Comparison of ENCODE assay signal across 3 worm cellular contexts in genomic region chrII:10450335-10450734, ce11.
A peak's percentile ranks its signal among the peaks of the same experiment; 100 is the strongest.
TF ChIP-seq lines count a peak whose summit lies in the region.

No protein-coding gene starts in this region.

TF ChIP-seq in whole organism, L1 larva, 84 proteins besides CTCF, POLR2A, EP300 and RAD21 (continued from another document and continues in another):
- TF ChIP-seq lin-35 (GFP tag; optimal IDR thresholded peaks at IDR 0.05; lab: Kevin White, UChicago): peak in 1 of 2 experiments; percentile 22
- TF ChIP-seq efl-3 (GFP tag; optimal IDR thresholded peaks at IDR 0.05; lab: Kevin White, UChicago): no peak
- TF ChIP-seq ceh-88 (GFP tag; IDR thresholded peaks at IDR 0.05; lab: Robert Waterston, UW): no peak
- no peak for TF ChIP-seq fos-1 (tag; optimal IDR thresholded peaks at IDR 0.05; lab: Kevin White, UChicago)
- no peak for TF ChIP-seq hlh-17 (GFP tag; optimal IDR thresholded peaks at IDR 0.05; lab: Kevin White, UChicago; ENCODE audit: borderline replicate concordance)
- TF ChIP-seq xbp-1 (tag; optimal IDR thresholded peaks at IDR 0.05; lab: Kevin White, UChicago): no peak
- TF ChIP-seq hpl-2 (GFP tag; optimal IDR thresholded peaks at IDR 0.05; lab: Kevin White, UChicago): no peak
- no peak for TF ChIP-seq mep-1 (tag; optimal IDR thresholded peaks at IDR 0.05; lab: Kevin White, UChicago)
- TF ChIP-seq dpl-1 (GFP tag; optimal IDR thresholded peaks at IDR 0.05; lab: Kevin White, UChicago): no peak
- TF ChIP-seq swsn-7 (tag; optimal IDR thresholded peaks at IDR 0.05; lab: Kevin White, UChicago): no peak
- TF ChIP-seq egl-13 (tag; optimal IDR thresholded peaks at IDR 0.05; lab: Kevin White, UChicago): no peak
- TF ChIP-seq snu-23 (GFP tag; optimal IDR thresholded peaks at IDR 0.05; lab: Kevin White, UChicago): peak; percentile 30
- TF ChIP-seq hlh-4 (tag; optimal IDR thresholded peaks at IDR 0.05; lab: Kevin White, UChicago): no peak
- no peak for TF ChIP-seq lin-15B (tag; optimal IDR thresholded peaks at IDR 0.05; lab: Kevin White, UChicago)
- TF ChIP-seq efl-1 (optimal IDR thresholded peaks at IDR 0.05; lab: Kevin White, UChicago): peak in 1 of 2 experiments; percentile 12
- TF ChIP-seq efl-1 (GFP tag; optimal IDR thresholded peaks at IDR 0.05 in 1 of 2; lab: Kevin White, UChicago): peak in 1 of 2 experiments; percentile 18
- TF ChIP-seq unc-98 (GFP tag; IDR thresholded peaks at IDR 0.05; lab: Robert Waterston, UW): no peak
- no peak for TF ChIP-seq mef-2 (tag; optimal IDR thresholded peaks at IDR 0.05; lab: Kevin White, UChicago)
- TF ChIP-seq lir-3 (tag; optimal IDR thresholded peaks at IDR 0.05; lab: Kevin White, UChicago; ENCODE audit: poor library complexity): no peak
- no peak for TF ChIP-seq C34B4.2 (tag; optimal IDR thresholded peaks at IDR 0.05; lab: Kevin White, UChicago)
- peak; percentile 12 for TF ChIP-seq nhr-85 (tag; lab: Kevin White, UChicago)
- no peak for TF ChIP-seq ces-1 (GFP tag; optimal IDR thresholded peaks at IDR 0.05; lab: Kevin White, UChicago)
- no peak for TF ChIP-seq nhr-11 (tag; optimal IDR thresholded peaks at IDR 0.05; lab: Kevin White, UChicago)
- TF ChIP-seq aly-2 (tag; optimal IDR thresholded peaks at IDR 0.05; lab: Kevin White, UChicago): no peak
- no peak for TF ChIP-seq snpc-4 (tag; optimal IDR thresholded peaks at IDR 0.05; lab: Kevin White, UChicago)
- TF ChIP-seq vab-15 (tag; optimal IDR thresholded peaks at IDR 0.05; lab: Kevin White, UChicago): no peak
- TF ChIP-seq jun-1 (tag; optimal IDR thresholded peaks at IDR 0.05; lab: Kevin White, UChicago): no peak
- TF ChIP-seq lin-39 (tag; optimal IDR thresholded peaks at IDR 0.05; lab: Kevin White, UChicago): no peak
- no peak for TF ChIP-seq grh-1 (GFP tag; IDR thresholded peaks at IDR 0.05; lab: Robert Waterston, UW)
- no peak for TF ChIP-seq alr-1 (tag; optimal IDR thresholded peaks at IDR 0.05; lab: Kevin White, UChicago; ENCODE audit: borderline replicate concordance)
- TF ChIP-seq elt-3 (tag; optimal IDR thresholded peaks at IDR 0.05; lab: Kevin White, UChicago): no peak
- TF ChIP-seq nhr-237 (tag; optimal IDR thresholded peaks at IDR 0.05; lab: Kevin White, UChicago): no peak
- no peak for TF ChIP-seq ceh-90 (tag; optimal IDR thresholded peaks at IDR 0.05; lab: Kevin White, UChicago)
- no peak for TF ChIP-seq unc-62 (GFP tag; optimal IDR thresholded peaks at IDR 0.05; lab: Kevin White, UChicago)
- no peak for TF ChIP-seq nhr-84 (tag; optimal IDR thresholded peaks at IDR 0.05; lab: Kevin White, UChicago)
- TF ChIP-seq fkh-10 (GFP tag; optimal IDR thresholded peaks at IDR 0.05; lab: Kevin White, UChicago): no peak
- peak; percentile 35 for TF ChIP-seq nhr-90 (tag; optimal IDR thresholded peaks at IDR 0.05; lab: Kevin White, UChicago; ENCODE audit: poor library complexity)
- TF ChIP-seq nhr-76 (tag; optimal IDR thresholded peaks at IDR 0.05; lab: Kevin White, UChicago): no peak
- peak; percentile 27 for TF ChIP-seq nhr-71 (tag; optimal IDR thresholded peaks at IDR 0.05; lab: Kevin White, UChicago)
- TF ChIP-seq nhr-20 (tag; optimal IDR thresholded peaks at IDR 0.05; lab: Kevin White, UChicago): no peak
- no peak for TF ChIP-seq nhr-12 (tag; optimal IDR thresholded peaks at IDR 0.05; lab: Kevin White, UChicago)
- TF ChIP-seq egl-27 (tag; optimal IDR thresholded peaks at IDR 0.05; lab: Kevin White, UChicago): no peak
- no peak for TF ChIP-seq ceh-63 (GFP tag; optimal IDR thresholded peaks at IDR 0.05; lab: Kevin White, UChicago)
- TF ChIP-seq nhr-47 (tag; optimal IDR thresholded peaks at IDR 0.05; lab: Kevin White, UChicago): peak; percentile 10
- peak; percentile 37 for TF ChIP-seq elt-2 (tag; optimal IDR thresholded peaks at IDR 0.05; lab: Kevin White, UChicago)
- TF ChIP-seq skn-1 (tag; optimal IDR thresholded peaks at IDR 0.05; lab: Kevin White, UChicago): no peak

TF ChIP-seq in whole organism, L2 larva, 48 proteins besides CTCF, POLR2A, EP300 and RAD21 (continued from another document):
- TF ChIP-seq mdl-1 (tag; optimal IDR thresholded peaks at IDR 0.05; lab: Kevin White, UChicago): no peak
TF ChIP-seq in whole organism, L2 larva: peak in this region for 10.

TF ChIP-seq in whole organism, L4 larva, 104 proteins besides CTCF, POLR2A, EP300 and RAD21 (continued from another document):
- TF ChIP-seq dmd-8 (GFP tag; IDR thresholded peaks at IDR 0.05; lab: Robert Waterston, UW) (no peak), nhr-42 (GFP tag; IDR thresholded peaks at IDR 0.05; lab: Robert Waterston, UW) (no peak), arid-1 (GFP tag; conservative IDR thresholded peaks at IDR 0.05; lab: Robert Waterston, UW) (no peak), ZK546.5 (tag; optimal IDR thresholded peaks at IDR 0.05; lab: Kevin White, UChicago) (no peak), dmd-6 (GFP tag; IDR thresholded peaks at IDR 0.05; lab: Robert Waterston, UW) (no peak), zip-2 (tag; optimal IDR thresholded peaks at IDR 0.05; lab: Kevin White, UChicago) (no peak), ceh-62 (tag; optimal IDR thresholded peaks at IDR 0.05; lab: Kevin White, UChicago) (no peak), hmg-1.1 (GFP tag; IDR thresholded peaks at IDR 0.05; lab: Robert Waterston, UW) (no peak), Y5F2A.4 (GFP tag; optimal IDR thresholded peaks at IDR 0.05; lab: Kevin White, UChicago) (no peak), egl-27 (tag; optimal IDR thresholded peaks at IDR 0.05; lab: Kevin White, UChicago) (no peak), mes-2 (tag; optimal IDR thresholded peaks at IDR 0.05; lab: Kevin White, UChicago; ENCODE audit: poor library complexity, severe bottlenecking) (peak; percentile 14), hlh-30 (tag; optimal IDR thresholded peaks at IDR 0.05; lab: Kevin White, UChicago; ENCODE audit: insufficient read depth) (peak; percentile 31), php-3 (GFP tag; IDR thresholded peaks at IDR 0.05; lab: Robert Waterston, UW) (no peak), ZK337.2 (GFP tag; IDR thresholded peaks at IDR 0.05; lab: Robert Waterston, UW) (no peak), lin-1 (GFP tag; IDR thresholded peaks at IDR 0.05; lab: Robert Waterston, UW) (no peak), zag-1 (tag; optimal IDR thresholded peaks at IDR 0.05; lab: Kevin White, UChicago) (no peak), ceh-28 (tag; optimal IDR thresholded peaks at IDR 0.05; lab: Kevin White, UChicago) (no peak), nhr-41 (GFP tag; IDR thresholded peaks at IDR 0.05; lab: Robert Waterston, UW) (no peak; the same call in 1 of the 2 replicates), F49E8.2 (tag; optimal IDR thresholded peaks at IDR 0.05; lab: Kevin White, UChicago; ENCODE audit: borderline replicate concordance) (no peak), ctbp-1 (GFP tag; IDR thresholded peaks at IDR 0.05; lab: Robert Waterston, UW) (no peak), F44E2.7 (GFP tag; IDR thresholded peaks at IDR 0.05; lab: Robert Waterston, UW) (no peak), mdt-29 (GFP tag; IDR thresholded peaks at IDR 0.05; lab: Robert Waterston, UW) (no peak), duxl-1 (tag; optimal IDR thresholded peaks at IDR 0.05; lab: Kevin White, UChicago; ENCODE audit: poor library complexity) (no peak), unc-62 (GFP tag; optimal IDR thresholded peaks at IDR 0.05 in 1 of 2; lab: Kevin White, UChicago) (no peak), unc-62 (tag; optimal IDR thresholded peaks at IDR 0.05; lab: Kevin White, UChicago) (no peak), nhr-25 (tag; optimal IDR thresholded peaks at IDR 0.05; lab: Kevin White, UChicago; ENCODE audit: borderline replicate concordance, insufficient read depth) (peak; percentile 12), madf-5 (GFP tag; IDR thresholded peaks at IDR 0.05; lab: Robert Waterston, UW) (no peak), ztf-7 (tag; optimal IDR thresholded peaks at IDR 0.05; lab: Kevin White, UChicago) (no peak), Y48G9A.11 (GFP tag; IDR thresholded peaks at IDR 0.05; lab: Robert Waterston, UW) (0 out of 2 replicates have a peak, but pooled peaks have one; percentile 25), aha-1 (tag; lab: Kevin White, UChicago) (peak; percentile 64), ceh-32 (tag; optimal IDR thresholded peaks at IDR 0.05; lab: Kevin White, UChicago; ENCODE audit: poor library complexity) (no peak), mep-1 (tag; optimal IDR thresholded peaks at IDR 0.05; lab: Kevin White, UChicago) (peak; percentile 68), daf-12 (tag; optimal IDR thresholded peaks at IDR 0.05; lab: Kevin White, UChicago) (no peak), gei-8 (GFP tag; optimal IDR thresholded peaks at IDR 0.05; lab: Kevin White, UChicago) (no peak), ceh-44 (GFP tag; IDR thresholded peaks at IDR 0.05; lab: Robert Waterston, UW) (no peak), lin-38 (GFP tag; IDR thresholded peaks at IDR 0.05; lab: Robert Waterston, UW) (peak; percentile 72), zfp-2 (tag; optimal IDR thresholded peaks at IDR 0.05; lab: Kevin White, UChicago) (no peak), ceh-20 (GFP tag; IDR thresholded peaks at IDR 0.05; lab: Robert Waterston, UW) (no peak)
TF ChIP-seq in whole organism, L4 larva: peak in this region for 15.
